Fruit fly (Drosophila melanogaster): ENCODE data around the gene Snmp1.

DNA sequence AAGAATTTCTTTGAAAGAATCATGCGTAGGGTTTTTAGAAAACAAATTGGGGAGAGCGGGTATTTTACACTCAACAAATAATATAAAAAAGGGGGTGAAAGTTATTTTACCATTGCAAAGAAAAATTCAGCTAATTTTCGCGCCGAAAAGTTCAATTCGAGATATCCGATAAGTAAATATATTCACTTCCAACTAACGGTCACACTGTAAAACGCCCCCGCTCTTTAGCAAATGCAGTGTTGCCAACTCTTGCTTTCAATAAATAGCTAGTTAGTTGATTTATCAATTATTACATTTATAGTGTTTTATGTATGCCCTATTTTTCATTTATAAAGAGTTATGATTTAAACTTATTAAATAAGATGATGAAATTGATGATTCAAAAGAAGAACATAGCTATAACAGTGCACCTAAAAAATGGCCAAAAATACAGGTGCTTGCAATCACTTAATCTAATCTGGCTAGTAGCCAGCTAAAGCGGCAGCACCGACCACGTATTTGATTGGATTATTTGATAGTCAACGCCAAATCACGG is 29.7 kb downstream of the Snmp1 start, which contains the start of gene meigo:
- TF ChIP-seq psq (optimal IDR thresholded peaks at IDR 0.05) (no peak), Sin3A (optimal IDR thresholded peaks at IDR 0.05) (no peak), h (optimal IDR thresholded peaks at IDR 0.05) (no peak), Myc (optimal IDR thresholded peaks at IDR 0.05) (no peak)

Data from Kc167 (cell line).